Worm (Caenorhabditis elegans) whole organism, L4 larva: ENCODE data around the gene srlf-4.

Experiments
- F26F4.8 ChIP-seq: fragments of 200-800 bp; sonication (Bioruptor generic); conservative IDR thresholded peaks from 2 replicates; pipeline ENCODE4 v1.3.6; 2022; ENCODE audit warnings: missing genetic modification characterization, missing compliant biosample characterization
- F37D6.2 ChIP-seq: sonication (generic microtip); optimal IDR thresholded peaks from 2 replicates; lab custom pipeline; 2016; ENCODE audit warnings: mild to moderate bottlenecking, missing genetic modification characterization, missing compliant biosample characterization
- T26A8.4 ChIP-seq: fragments of 200-800 bp; sonication (Bioruptor generic); IDR thresholded peaks from 2 replicates; pipeline ENCODE4 v1.3.6; 2022; ENCODE audit warnings: missing genetic modification characterization, missing compliant biosample characterization
- Y75B8A.6 ChIP-seq: fragments of 200-800 bp; sonication (Bioruptor generic); IDR thresholded peaks from 2 replicates; pipeline ENCODE4 v1.3.6; 2022; ENCODE audit warnings: missing genetic modification reagents, missing genetic modification characterization, missing compliant biosample characterization
- aha-1 ChIP-seq: fragments of 150-350 bp; peaks from one replicate; lab custom pipeline; 2014; ENCODE audit warnings: missing biosample characterization, missing genetic modification characterization
- ama-1 ChIP-seq: fragments of 150-350 bp; optimal IDR thresholded peaks from 2 replicates; lab custom pipeline; 2014; ENCODE audit warnings: inconsistent platforms, mixed read lengths
- ceh-82 ChIP-seq: sonication (generic microtip); optimal IDR thresholded peaks from 2 replicates; lab custom pipeline; 2017; ENCODE audit warnings: missing biosample characterization, missing genetic modification characterization
- ces-1 ChIP-seq: fragments of 150-350 bp; sonication (generic microtip); optimal IDR thresholded peaks from 4 replicates; lab custom pipeline; 2014; ENCODE audit warnings: missing biosample characterization, missing genetic modification reagents, missing genetic modification characterization
- cey-2 ChIP-seq: sonication (generic microtip); optimal IDR thresholded peaks from 3 replicates; lab custom pipeline; 2017; ENCODE audit warnings: missing genetic modification characterization, mild to moderate bottlenecking, missing compliant biosample characterization, antibody characterized with exemption, borderline replicate concordance; ENCODE audit not compliant: insufficient read depth
- daf-16 ChIP-seq, 3 experiments: sonication (generic microtip); optimal IDR thresholded peaks; 2 replicates each; lab custom pipeline; 2016 to 2017; ENCODE audit warnings: missing genetic modification characterization in 3 of 3, missing genetic modification reagents in 3 of 3, mild to moderate bottlenecking in 2 of 3, missing compliant biosample characterization in 2 of 3, missing biosample characterization in 1 of 3, moderate library complexity in 1 of 3
- dmd-6 ChIP-seq: fragments of 200-800 bp; sonication (Bioruptor generic); IDR thresholded peaks from 2 replicates; pipeline ENCODE4 v1.3.6; 2022; ENCODE audit warnings: missing genetic modification reagents, missing genetic modification characterization, missing compliant biosample characterization
- dpl-1 ChIP-seq: fragments of 150-350 bp; optimal IDR thresholded peaks from 2 replicates; lab custom pipeline; 2014; ENCODE audit warnings: missing biosample characterization, missing genetic modification reagents, missing genetic modification characterization
- duxl-1 ChIP-seq: sonication (generic microtip); optimal IDR thresholded peaks from 2 replicates; lab custom pipeline; 2016; ENCODE audit warnings: mild to moderate bottlenecking, missing genetic modification characterization, moderate library complexity, missing compliant biosample characterization; ENCODE audit not compliant: poor library complexity
- dve-1 ChIP-seq: sonication (generic microtip); optimal IDR thresholded peaks from 2 replicates; lab custom pipeline; 2017; ENCODE audit warnings: antibody characterized with exemption, mild to moderate bottlenecking, missing genetic modification characterization, missing compliant biosample characterization; ENCODE audit not compliant: insufficient read depth
- fkh-10 ChIP-seq: fragments of 150-350 bp; optimal IDR thresholded peaks from 2 replicates; lab custom pipeline; 2014; ENCODE audit warnings: missing biosample characterization, missing genetic modification reagents, missing genetic modification characterization
- fos-1 ChIP-seq: fragments of 150-350 bp; optimal IDR thresholded peaks from 2 replicates; lab custom pipeline; 2014; ENCODE audit warnings: missing biosample characterization, missing genetic modification characterization
- hlh-11 ChIP-seq: fragments of 200-800 bp; sonication (Bioruptor generic); optimal IDR thresholded peaks from 2 replicates; lab custom pipeline; 2018; ENCODE audit warnings: mild to moderate bottlenecking, missing genetic modification characterization, missing compliant biosample characterization
- lin-15B ChIP-seq: fragments of 150-350 bp; sonication (generic microtip); optimal IDR thresholded peaks from 3 replicates; lab custom pipeline; 2014; ENCODE audit warnings: missing biosample characterization, missing genetic modification characterization
- lin-29 ChIP-seq: fragments of 200-800 bp; sonication (Bioruptor generic); IDR thresholded peaks from 2 replicates; pipeline ENCODE4 v1.3.6; 2022; ENCODE audit warnings: missing genetic modification reagents, missing genetic modification characterization, missing compliant biosample characterization
- mdt-29 ChIP-seq: fragments of 200-800 bp; sonication (Bioruptor generic); IDR thresholded peaks from 2 replicates; pipeline ENCODE4 v1.3.6; 2022; ENCODE audit warnings: missing genetic modification reagents, missing genetic modification characterization, missing compliant biosample characterization
- nhr-10 ChIP-seq: fragments of 150-350 bp; optimal IDR thresholded peaks from 2 replicates; lab custom pipeline; 2014; ENCODE audit warnings: missing biosample characterization, missing genetic modification characterization
- nhr-237 ChIP-seq: sonication (generic microtip); optimal IDR thresholded peaks from 2 replicates; lab custom pipeline; 2017; ENCODE audit warnings: missing biosample characterization, missing genetic modification characterization
- nhr-28 ChIP-seq: fragments of 150-350 bp; optimal IDR thresholded peaks from 2 replicates; lab custom pipeline; 2014; ENCODE audit warnings: missing biosample characterization, missing genetic modification characterization
- nhr-41 ChIP-seq: fragments of 200-800 bp; sonication (Bioruptor generic); IDR thresholded peaks from 2 replicates; pipeline ENCODE4 v1.3.6; 2022; ENCODE audit warnings: missing genetic modification reagents, missing genetic modification characterization, missing compliant biosample characterization
- nhr-42 ChIP-seq: fragments of 200-800 bp; sonication (Bioruptor generic); IDR thresholded peaks from 2 replicates; pipeline ENCODE4 v1.3.6; 2022; ENCODE audit warnings: missing genetic modification characterization, missing compliant biosample characterization
- nhr-48 ChIP-seq: sonication (generic microtip); optimal IDR thresholded peaks from 2 replicates; lab custom pipeline; 2016; ENCODE audit warnings: mild to moderate bottlenecking, missing genetic modification characterization, missing compliant biosample characterization
- pha-4 ChIP-seq, 2 experiments: fragments of 150-350 bp in 1 of 2; fragments of 200-800 bp in 1 of 2; sonication (Bioruptor generic) in 1 of 2; IDR thresholded peaks in 1 of 2; optimal IDR thresholded peaks in 1 of 2; 2 replicates each; pipeline versions ENCODE4 v1.3.6 to Lab custom; 2014 to 2022; ENCODE audit warnings: missing genetic modification characterization in 2 of 2, missing genetic modification reagents in 2 of 2, missing biosample characterization in 1 of 2, missing compliant biosample characterization in 1 of 2
- pqm-1 ChIP-seq: sonication (generic microtip); optimal IDR thresholded peaks from 2 replicates; lab custom pipeline; 2017; ENCODE audit warnings: missing biosample characterization, missing genetic modification characterization
- sdz-12 ChIP-seq: fragments of 200-800 bp; sonication (Bioruptor generic); optimal IDR thresholded peaks from 2 replicates; lab custom pipeline; 2018; ENCODE audit warnings: mild to moderate bottlenecking, missing genetic modification characterization, missing compliant biosample characterization
- spr-3 ChIP-seq: fragments of 200-800 bp; sonication (Bioruptor generic); optimal IDR thresholded peaks from 2 replicates; lab custom pipeline; 2018; ENCODE audit warnings: mild to moderate bottlenecking, missing genetic modification characterization, missing compliant biosample characterization
- unc-39 ChIP-seq: sonication (generic microtip); optimal IDR thresholded peaks from 2 replicates; lab custom pipeline; 2017; ENCODE audit warnings: missing biosample characterization, missing genetic modification characterization
- unc-62 ChIP-seq, 3 experiments: fragments of 150-350 bp in 1 of 3; sonication (generic microtip); optimal IDR thresholded peaks in 2 of 3; peaks in 1 of 3; 1 replicate in 1 of 3; 2 replicates in 2 of 3; lab custom pipeline; 2014 to 2017; ENCODE audit warnings: missing biosample characterization in 3 of 3, missing genetic modification characterization in 3 of 3, missing genetic modification reagents in 3 of 3, missing genotype in 1 of 3
- vab-7 ChIP-seq: fragments of 200-800 bp; sonication (Bioruptor generic); IDR thresholded peaks from 2 replicates; pipeline ENCODE4 v1.3.6; 2022; ENCODE audit warnings: missing genetic modification reagents, missing genetic modification characterization, missing compliant biosample characterization
- zip-11 ChIP-seq: fragments of 200-800 bp; sonication (Bioruptor generic); IDR thresholded peaks from 2 replicates; pipeline ENCODE4 v1.3.6; 2022; ENCODE audit warnings: missing genetic modification characterization, missing compliant biosample characterization
- ztf-7 ChIP-seq: fragments of 150-350 bp; optimal IDR thresholded peaks from 2 replicates; lab custom pipeline; 2014; ENCODE audit warnings: missing biosample characterization, missing genetic modification characterization

srlf-4 gene

DNA sequence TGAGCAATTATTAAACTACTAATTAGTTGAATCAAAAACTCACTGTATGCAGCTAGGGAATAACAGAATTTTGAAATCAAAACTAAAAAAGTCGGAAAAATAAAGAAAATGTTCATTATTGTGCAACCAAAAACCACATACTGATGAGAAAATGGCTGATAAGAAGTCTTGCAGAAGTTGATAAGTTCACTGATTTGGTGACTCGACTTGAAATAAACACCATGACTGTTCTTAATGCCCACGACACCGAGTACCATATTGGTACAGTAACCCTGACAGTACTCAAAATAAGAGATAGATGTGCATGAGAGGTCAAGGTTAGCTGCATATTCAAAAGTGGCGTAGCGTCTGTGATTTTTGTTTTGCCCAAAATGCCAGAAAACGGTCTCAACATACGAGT lies 38.2 kb downstream of the srlf-4 start (continued):
- TF ChIP-seq vab-7 (GFP tag; lab: Robert Waterston, UW) = no peak
- TF ChIP-seq pqm-1 = peak; percentile 13
- no peak for TF ChIP-seq dpl-1 (GFP tag; lab: Kevin White, UChicago)
- no peak for TF ChIP-seq sdz-12 (GFP tag; lab: Kevin White, UChicago)
- no peak for TF ChIP-seq fos-1
- no peak for TF ChIP-seq lin-29 (GFP tag; lab: Robert Waterston, UW)
- no peak for TF ChIP-seq nhr-42 (GFP tag; lab: Robert Waterston, UW)
- no peak for TF ChIP-seq ztf-7 (tag; lab: Kevin White, UChicago)
- TF ChIP-seq ama-1 = no peak
- no peak for TF ChIP-seq nhr-10 (tag; lab: Kevin White, UChicago)
- TF ChIP-seq cey-2 (tag; lab: Kevin White, UChicago) = no peak
- TF ChIP-seq daf-16 (GFP tag; optimal IDR thresholded peaks at IDR 0.05; lab: Kevin White, UChicago) = no peak
- TF ChIP-seq daf-16 (tag; optimal IDR thresholded peaks at IDR 0.05; lab: Kevin White, UChicago) = peak; percentile 28
- no peak for TF ChIP-seq lin-15B (tag; lab: Kevin White, UChicago)
- TF ChIP-seq mdt-29 (GFP tag; lab: Robert Waterston, UW) = no peak
- TF ChIP-seq Y75B8A.6 (GFP tag; lab: Robert Waterston, UW) = no peak
- TF ChIP-seq ceh-82 (tag; lab: Kevin White, UChicago) = no peak
- TF ChIP-seq nhr-41 (GFP tag; lab: Robert Waterston, UW) = no peak
- TF ChIP-seq spr-3 (GFP tag; lab: Kevin White, UChicago) = no peak
- no peak for TF ChIP-seq F37D6.2 (tag; lab: Kevin White, UChicago)
- no peak for TF ChIP-seq nhr-237 (tag; lab: Kevin White, UChicago)
- no peak for TF ChIP-seq fkh-10 (GFP tag; lab: Kevin White, UChicago)
- no peak for TF ChIP-seq F26F4.8
- no peak for TF ChIP-seq ces-1

- TF ChIP-seq pqm-1 = peak; percentile 39
- TF ChIP-seq nhr-10 (tag; lab: Kevin White, UChicago) = no peak
- TF ChIP-seq, all 104 proteins: peak for 1
Measured at ce11 chrIV:12883190-12883589, 41.0 kb downstream of the srlf-4 start, which contains the start of gene ZK896.4. TSS of gene ZK896.4 (minus strand) at chrIV:12883290.

ce11 chrIV:12879557-12879956 lies 44.7 kb downstream of the srlf-4 start, which contains the start of gene ZK896.5:
TSS of gene ZK896.5 (minus strand) at chrIV:12879645.
- TF ChIP-seq pha-4 (GFP tag; IDR thresholded peaks at IDR 0.05; lab: Robert Waterston, UW) (no peak), pha-4 (tag; optimal IDR thresholded peaks at IDR 0.05; lab: Kevin White, UChicago) (peak; percentile 6), hlh-11 (tag; lab: Kevin White, UChicago) (peak; percentile 23), unc-62 (GFP tag; optimal IDR thresholded peaks at IDR 0.05 in 1 of 2; lab: Kevin White, UChicago) (peak in 1 of 2 experiments; percentile 9), unc-62 (tag; optimal IDR thresholded peaks at IDR 0.05; lab: Kevin White, UChicago) (no peak), duxl-1 (tag; lab: Kevin White, UChicago) (no peak), unc-39 (tag; lab: Kevin White, UChicago) (no peak), daf-16 (GFP tag; optimal IDR thresholded peaks at IDR 0.05; lab: Kevin White, UChicago) (no peak), daf-16 (tag; optimal IDR thresholded peaks at IDR 0.05; lab: Kevin White, UChicago) (peak; percentile 65), dve-1 (tag; lab: Kevin White, UChicago) (peak; percentile 53), lin-15B (tag; lab: Kevin White, UChicago) (no peak), ceh-82 (tag; lab: Kevin White, UChicago) (no peak), aha-1 (tag; lab: Kevin White, UChicago) (peak; percentile 44), nhr-28 (tag; lab: Kevin White, UChicago) (peak; percentile 13), nhr-48 (tag; lab: Kevin White, UChicago) (peak; percentile 74), dmd-6 (peak; percentile 90), pqm-1 (peak; percentile 45)

DNA sequence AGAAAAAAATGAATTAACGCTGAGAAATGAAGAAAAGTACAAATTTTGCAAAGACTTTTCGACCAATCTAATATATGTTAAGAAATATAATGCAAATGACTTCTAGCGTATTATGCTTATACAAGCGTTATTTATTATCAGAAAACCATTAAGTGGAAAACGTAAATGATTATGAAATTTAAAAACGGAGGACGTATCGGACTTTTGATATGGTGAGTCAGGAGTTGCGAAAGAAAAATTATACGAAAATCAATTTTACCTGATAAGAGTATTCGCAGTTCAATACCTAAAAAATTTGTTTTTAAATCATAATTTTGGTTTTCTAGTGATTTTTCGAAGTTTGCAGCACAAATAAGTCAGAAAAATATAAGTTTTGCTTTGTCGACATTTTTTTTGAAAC lies 47.7 kb downstream of the srlf-4 start:
- TF ChIP-seq zip-11 (no peak), aha-1 (tag; lab: Kevin White, UChicago) (peak; percentile 12), pqm-1 (peak; percentile 64), dmd-6 (peak; percentile 32; the same call in 1 of the 2 replicates), T26A8.4 (GFP tag; lab: Robert Waterston, UW) (no peak), nhr-28 (tag; lab: Kevin White, UChicago) (peak; percentile 24), daf-16 (GFP tag; optimal IDR thresholded peaks at IDR 0.05; lab: Kevin White, UChicago) (no peak), daf-16 (tag; optimal IDR thresholded peaks at IDR 0.05; lab: Kevin White, UChicago) (peak; percentile 46)
- TF ChIP-seq, all 104 proteins: peak for 5
